Fruit fly (Drosophila melanogaster) whole organism, embryonic: ENCODE data around the gene wfs1.

Experiments
- Bdp1 ChIP-seq: fragments of 200-800 bp; sonication (Bioruptor generic); optimal IDR thresholded peaks from 3 replicates; lab custom pipeline; 2016; ENCODE audit warnings: missing biosample characterization, missing genetic modification characterization
- CG10431 ChIP-seq: fragments of 200-800 bp; sonication (Bioruptor generic); optimal IDR thresholded peaks from 3 replicates; lab custom pipeline; 2018; ENCODE audit warnings: missing biosample characterization, mild to moderate bottlenecking, missing genetic modification characterization
- CG12769 ChIP-seq: fragments of 200-800 bp; sonication (Bioruptor generic); optimal IDR thresholded peaks from 2 replicates; lab custom pipeline; 2019; ENCODE audit warnings: missing biosample characterization, mild to moderate bottlenecking, missing genetic modification characterization, moderate library complexity
- CG13894 ChIP-seq: fragments of 200-800 bp; sonication (Bioruptor generic); optimal IDR thresholded peaks from 3 replicates; lab custom pipeline; 2018; ENCODE audit warnings: missing biosample characterization, mild to moderate bottlenecking, missing genetic modification characterization, moderate library complexity
- CG14860 ChIP-seq: fragments of 200-800 bp; sonication (Bioruptor generic); IDR thresholded peaks from 3 replicates; pipeline ENCODE4 v1.3.6; 2022; ENCODE audit warnings: missing biosample characterization, missing genetic modification characterization; ENCODE audit not compliant: partially characterized antibody
- CG15514 ChIP-seq: fragments of 200-800 bp; sonication (Bioruptor generic); optimal IDR thresholded peaks from 3 replicates; lab custom pipeline; 2017; ENCODE audit warnings: missing biosample characterization, missing genetic modification characterization, mild to moderate bottlenecking, moderate library complexity, missing genetic modification reagents
- CG1647 ChIP-seq: fragments of 200-800 bp; sonication (Bioruptor generic); optimal IDR thresholded peaks from 3 replicates; lab custom pipeline; 2016; ENCODE audit warnings: missing biosample characterization, missing genetic modification characterization
- CG17359 ChIP-seq: fragments of 200-800 bp; sonication (Bioruptor generic); optimal IDR thresholded peaks from 3 replicates; lab custom pipeline; 2018; ENCODE audit warnings: missing biosample characterization, mild to moderate bottlenecking, missing genetic modification characterization, moderate library complexity
- CG17912 ChIP-seq: fragments of 200-800 bp; sonication (Bioruptor generic); optimal IDR thresholded peaks from 2 replicates; lab custom pipeline; 2018; ENCODE audit warnings: missing biosample characterization, mild to moderate bottlenecking, missing genetic modification characterization
- CG2116 ChIP-seq: fragments of 200-800 bp; sonication (Bioruptor generic); optimal IDR thresholded peaks from 3 replicates; lab custom pipeline; 2018; ENCODE audit warnings: missing biosample characterization, mild to moderate bottlenecking, missing genetic modification characterization
- CG2120 ChIP-seq: fragments of 200-800 bp; sonication (Bioruptor generic); optimal IDR thresholded peaks from 3 replicates; lab custom pipeline; 2016; ENCODE audit warnings: missing biosample characterization, missing genetic modification characterization
- CG2202 ChIP-seq: fragments of 200-800 bp; sonication (Bioruptor generic); optimal IDR thresholded peaks from 2 replicates; lab custom pipeline; 2018; ENCODE audit warnings: missing biosample characterization, mild to moderate bottlenecking, missing genetic modification characterization
- CG2889 ChIP-seq: fragments of 200-800 bp; sonication (Bioruptor generic); IDR thresholded peaks from 3 replicates; pipeline ENCODE4 v1.3.6; 2022; ENCODE audit warnings: missing biosample characterization, missing genetic modification characterization
- CG31441 ChIP-seq: fragments of 200-800 bp; sonication (Bioruptor generic); IDR thresholded peaks from 2 replicates; pipeline ENCODE4 v1.3.6; 2022; ENCODE audit warnings: missing biosample characterization, missing genetic modification characterization
- CG34422 ChIP-seq: fragments of 200-800 bp; sonication (Bioruptor generic); IDR thresholded peaks from 3 replicates; pipeline ENCODE4 v1.3.6; 2022; ENCODE audit warnings: missing biosample characterization, missing genetic modification characterization
- CG4360 ChIP-seq: fragments of 200-800 bp; sonication (Bioruptor generic); IDR thresholded peaks from 2 replicates; pipeline ENCODE4 v1.3.6; 2022; ENCODE audit warnings: missing biosample characterization, missing genetic modification characterization
- CG43689 ChIP-seq: fragments of 200-800 bp; sonication (Bioruptor generic); IDR thresholded peaks from 2 replicates; pipeline ENCODE4 v1.3.6; 2022; ENCODE audit warnings: missing biosample characterization, missing genetic modification characterization
- CG7556 ChIP-seq: fragments of 200-800 bp; sonication (Bioruptor generic); optimal IDR thresholded peaks from 2 replicates; lab custom pipeline; 2017; ENCODE audit warnings: missing biosample characterization, mild to moderate bottlenecking, missing genetic modification characterization
- CG9876 ChIP-seq: fragments of 200-800 bp; sonication (Bioruptor generic); optimal IDR thresholded peaks from 2 replicates; lab custom pipeline; 2016; ENCODE audit warnings: missing biosample characterization, missing genetic modification characterization
- Chrac-16 ChIP-seq: fragments of 200-800 bp; sonication (Bioruptor generic); optimal IDR thresholded peaks from 3 replicates; lab custom pipeline; 2016; ENCODE audit warnings: missing biosample characterization, missing genetic modification characterization
- CrebB ChIP-seq: fragments of 200-800 bp; sonication (Bioruptor generic); optimal IDR thresholded peaks from 3 replicates; lab custom pipeline; 2018; ENCODE audit warnings: missing biosample characterization, mild to moderate bottlenecking, missing genetic modification characterization
- D19A ChIP-seq: fragments of 200-800 bp; optimal IDR thresholded peaks from 3 replicates; lab custom pipeline; 2019; ENCODE audit warnings: missing biosample characterization, mild to moderate bottlenecking, missing genetic modification characterization, moderate library complexity
- Doc2 ChIP-seq: fragments of 200-800 bp; sonication (Bioruptor generic); IDR thresholded peaks from 2 replicates; pipeline ENCODE4 v1.3.6; 2022; ENCODE audit warnings: missing biosample characterization, missing genetic modification characterization
- Doc3 ChIP-seq: fragments of 200-800 bp; sonication (Bioruptor generic); IDR thresholded peaks from 3 replicates; pipeline ENCODE4 v1.3.6; 2022; ENCODE audit warnings: missing biosample characterization, missing genetic modification characterization; ENCODE audit not compliant: partially characterized antibody
- Drgx ChIP-seq: fragments of 200-800 bp; sonication (Bioruptor generic); IDR thresholded peaks from 2 replicates; pipeline ENCODE4 v1.3.6; 2022; ENCODE audit warnings: missing biosample characterization, missing genetic modification characterization
- E2f1 ChIP-seq: fragments of 200-800 bp; sonication (Bioruptor generic); IDR thresholded peaks from 2 replicates; pipeline ENCODE4 v1.3.6; 2022; ENCODE audit warnings: missing biosample characterization, missing genetic modification characterization
- Fer3 ChIP-seq: fragments of 200-800 bp; sonication (Bioruptor generic); optimal IDR thresholded peaks from 2 replicates; lab custom pipeline; 2018; ENCODE audit warnings: missing biosample characterization, mild to moderate bottlenecking, missing genetic modification characterization, moderate library complexity
- Gug ChIP-seq: fragments of 200-800 bp; sonication (Bioruptor generic); IDR thresholded peaks from 4 replicates; pipeline ENCODE4 v1.3.6; 2022; ENCODE audit warnings: missing biosample characterization, missing genetic modification characterization
- HLH54F ChIP-seq: fragments of 200-800 bp; sonication (Bioruptor generic); optimal IDR thresholded peaks from 3 replicates; lab custom pipeline; 2016; ENCODE audit warnings: missing biosample characterization, missing genetic modification characterization
- HLHmδ ChIP-seq: fragments of 200-800 bp; sonication (Bioruptor generic); optimal IDR thresholded peaks from 2 replicates; lab custom pipeline; 2018; ENCODE audit warnings: missing biosample characterization, mild to moderate bottlenecking, missing genetic modification characterization, moderate library complexity
- Hr51 ChIP-seq, 2 experiments: fragments of 200-800 bp; sonication (Bioruptor generic); optimal IDR thresholded peaks; 2 replicates in 1 of 2; 3 replicates in 1 of 2; lab custom pipeline; 2016 to 2018; ENCODE audit warnings: missing biosample characterization in 2 of 2, missing genetic modification characterization in 2 of 2, mild to moderate bottlenecking in 1 of 2, moderate library complexity in 1 of 2
- Myb ChIP-seq: fragments of 200-800 bp; sonication (Bioruptor generic); optimal IDR thresholded peaks from 2 replicates; lab custom pipeline; 2016; ENCODE audit warnings: missing biosample characterization, missing genetic modification characterization
- Neu2 ChIP-seq: fragments of 200-800 bp; sonication (Bioruptor generic); optimal IDR thresholded peaks from 3 replicates; lab custom pipeline; 2016; ENCODE audit warnings: missing biosample characterization, missing genetic modification characterization, borderline replicate concordance
- Ptx1 ChIP-seq: fragments of 200-800 bp; sonication (Bioruptor generic); IDR thresholded peaks from 2 replicates; pipeline ENCODE4 v1.3.6; 2022; ENCODE audit warnings: missing biosample characterization, missing genetic modification characterization
- ci ChIP-seq: fragments of 200-800 bp; sonication (Bioruptor generic); IDR thresholded peaks from 3 replicates; pipeline ENCODE4 v1.3.6; 2022; ENCODE audit warnings: missing biosample characterization, missing genetic modification characterization
- dimm ChIP-seq: fragments of 200-800 bp; sonication (Bioruptor generic); IDR thresholded peaks from 2 replicates; pipeline ENCODE4 v1.3.6; 2022; ENCODE audit warnings: missing biosample characterization, missing genetic modification characterization
- eve ChIP-seq, 2 experiments: fragments of >200 bp; optimal IDR thresholded peaks; 2 replicates each; lab custom pipeline; 2017; ENCODE audit warnings: missing biosample characterization in 2 of 2, missing genetic modification characterization in 2 of 2
- fd96Cb ChIP-seq: fragments of 200-800 bp; sonication (Bioruptor generic); optimal IDR thresholded peaks from 2 replicates; lab custom pipeline; 2018; ENCODE audit warnings: missing biosample characterization, mild to moderate bottlenecking, missing genetic modification characterization, moderate library complexity
- ham ChIP-seq: fragments of 200-800 bp; sonication (Bioruptor generic); IDR thresholded peaks from 2 replicates; pipeline ENCODE4 v1.3.6; 2022; ENCODE audit warnings: missing biosample characterization, missing genetic modification characterization
- ken ChIP-seq: fragments of 200-800 bp; sonication (Bioruptor generic); IDR thresholded peaks from 3 replicates; pipeline ENCODE4 v1.3.6; 2022; ENCODE audit warnings: missing biosample characterization, missing genetic modification characterization
- lbe ChIP-seq: fragments of 200-800 bp; sonication (Bioruptor generic); optimal IDR thresholded peaks from 2 replicates; lab custom pipeline; 2016; ENCODE audit warnings: missing biosample characterization, mild to moderate bottlenecking, missing genetic modification characterization
- mam ChIP-seq: fragments of 200-800 bp; sonication (Bioruptor generic); optimal IDR thresholded peaks from 3 replicates; lab custom pipeline; 2016; ENCODE audit warnings: missing biosample characterization, missing genetic modification characterization
- nerfin-1 ChIP-seq: fragments of 200-800 bp; sonication (Bioruptor generic); optimal IDR thresholded peaks from 3 replicates; lab custom pipeline; 2019; ENCODE audit warnings: missing biosample characterization, mild to moderate bottlenecking, missing genetic modification characterization, moderate library complexity
- sens ChIP-seq: fragments of 200-800 bp; sonication (Bioruptor generic); peaks from one replicate; lab custom pipeline; 2016; ENCODE audit warnings: missing biosample characterization, missing genetic modification characterization
- slou ChIP-seq: fragments of 200-800 bp; sonication (Bioruptor generic); optimal IDR thresholded peaks from 3 replicates; lab custom pipeline; 2016; ENCODE audit warnings: missing biosample characterization, missing genetic modification characterization
- stwl ChIP-seq: fragments of 200-800 bp; sonication (Bioruptor generic); optimal IDR thresholded peaks from 3 replicates; lab custom pipeline; 2018; ENCODE audit warnings: missing biosample characterization, mild to moderate bottlenecking, missing genetic modification characterization, moderate library complexity
- ttk ChIP-seq: fragments of 200-800 bp; sonication (Bioruptor generic); IDR thresholded peaks from 2 replicates; pipeline ENCODE4 v2.1.2; 2022; ENCODE audit warnings: missing biosample characterization, missing genetic modification characterization
- tx ChIP-seq: fragments of 200-800 bp; sonication (Bioruptor generic); optimal IDR thresholded peaks from 2 replicates; lab custom pipeline; 2016; ENCODE audit warnings: missing biosample characterization, missing genetic modification characterization
- z ChIP-seq: fragments of 200-800 bp; sonication (Bioruptor generic); IDR thresholded peaks from 3 replicates; pipeline ENCODE4 v1.3.6; 2022; ENCODE audit warnings: missing biosample characterization, missing genetic modification characterization
- zen ChIP-seq: fragments of 200-800 bp; sonication (Bioruptor generic); optimal IDR thresholded peaks from 3 replicates; lab custom pipeline; 2018; ENCODE audit warnings: missing biosample characterization, mild to moderate bottlenecking, missing genetic modification characterization, moderate library complexity

wfs1 gene

dm6 chr3R:22684044-22684947 is 5.9 kb downstream of the wfs1 start (continued):
- TF ChIP-seq CG13894 (no peak), CG14860 (GFP tag; lab: Robert Waterston, UW) (no peak), dimm (GFP tag; lab: Robert Waterston, UW) (no peak), CrebB (no peak), CG9876 (GFP tag; lab: Kevin White, UChicago) (no peak), Neu2 (GFP tag; lab: Kevin White, UChicago) (no peak), HLHmδ (GFP tag; lab: Kevin White, UChicago) (no peak), CG43689 (GFP tag; lab: Robert Waterston, UW) (no peak), Drgx (GFP tag; lab: Robert Waterston, UW) (no peak), tx (GFP tag; lab: Kevin White, UChicago) (no peak), CG10431 (no peak), CG1647 (GFP tag; lab: Kevin White, UChicago) (no peak), slou (GFP tag; lab: Kevin White, UChicago) (no peak), ham (GFP tag; lab: Robert Waterston, UW) (no peak), CG15514 (GFP tag; lab: Kevin White, UChicago) (no peak), CG31441 (GFP tag; lab: Robert Waterston, UW) (no peak), nerfin-1 (tag; lab: Kevin White, UChicago) (no peak), CG2202 (tag; lab: Kevin White, UChicago) (no peak), D19A (tag; lab: Kevin White, UChicago) (no peak), Gug (GFP tag; lab: Robert Waterston, UW) (no peak), eve (GFP tag; optimal IDR thresholded peaks at IDR 0.05; lab: Kevin White, UChicago) (no peak), ken (GFP tag; lab: Robert Waterston, UW) (no peak), Bdp1 (no peak), CG2889 (GFP tag; lab: Robert Waterston, UW) (no peak), sens (GFP tag; lab: Kevin White, UChicago) (peak; percentile 49), Ptx1 (GFP tag; lab: Robert Waterston, UW) (no peak), ci (no peak), CG4360 (no peak), CG2116 (GFP tag; lab: Kevin White, UChicago) (no peak), E2f1 (GFP tag; lab: Robert Waterston, UW) (no peak), Chrac-16 (GFP tag; lab: Kevin White, UChicago) (no peak), CG7556 (GFP tag; lab: Kevin White, UChicago) (peak; percentile 26), CG12769 (peak; percentile 48), mam (GFP tag; lab: Kevin White, UChicago) (no peak), CG2120 (GFP tag; lab: Kevin White, UChicago) (no peak), z (GFP tag; lab: Robert Waterston, UW) (0 out of 3 replicates have a peak, but pooled peaks have one; percentile 46), fd96Cb (tag; lab: Kevin White, UChicago) (no peak), Fer3 (tag; lab: Kevin White, UChicago) (no peak), Hr51 (GFP tag; optimal IDR thresholded peaks at IDR 0.05; lab: Kevin White, UChicago) (no peak), Doc2 (no peak), CG34422 (no peak), stwl (no peak), HLH54F (GFP tag; lab: Kevin White, UChicago) (no peak), lbe (GFP tag; lab: Kevin White, UChicago) (no peak), CG17359 (tag; lab: Kevin White, UChicago) (no peak), CG17912 (GFP tag; lab: Kevin White, UChicago) (no peak), Doc3 (GFP tag; lab: Robert Waterston, UW) (no peak), Myb (GFP tag; lab: Kevin White, UChicago) (no peak), zen (tag; lab: Kevin White, UChicago) (no peak), ttk (GFP tag; lab: Robert Waterston, UW) (no peak)
